Worm (Caenorhabditis elegans): ENCODE measurements around the gene tsp-11.
A peak's percentile ranks its signal among the peaks of the same experiment; 100 is the strongest.

tsp-11 gene

DNA sequence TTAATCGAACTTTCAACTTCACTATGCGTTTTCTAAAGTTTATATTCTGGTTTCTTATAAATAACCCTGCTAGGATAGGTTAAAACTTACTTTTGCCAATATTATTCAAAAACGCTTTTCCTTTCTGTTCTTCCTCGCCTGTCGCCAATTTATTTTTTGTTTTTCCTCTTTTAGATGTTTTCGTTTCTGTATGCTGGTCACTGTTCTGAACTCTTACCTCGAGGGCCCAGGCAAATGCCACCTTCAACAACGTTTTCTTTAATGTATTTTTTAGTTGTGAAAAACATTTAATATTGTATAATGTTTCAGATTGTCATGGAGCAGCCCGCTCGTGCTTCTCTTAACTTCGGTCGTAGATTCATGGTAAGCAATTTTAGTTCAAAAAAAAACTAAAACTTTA lies 19.2 kb downstream of the tsp-11 start, which contains the start of gene Y81B9A.3:
Gene Y81B9A.3 (plus strand): TSS at position 301 of the 400 bp plus-strand sequence.
- TF ChIP-seq nhr-120 (GFP tag; IDR thresholded peaks at IDR 0.05), result no peak
- TF ChIP-seq ccch-3 (GFP tag; optimal IDR thresholded peaks at IDR 0.05), result no peak
- no peak for TF ChIP-seq aptf-3 (GFP tag; IDR thresholded peaks at IDR 0.05)
- no peak for TF ChIP-seq F22D6.2 (tag; optimal IDR thresholded peaks at IDR 0.05)
- TF ChIP-seq Y79H2A.3 (GFP tag; conservative IDR thresholded peaks at IDR 0.05), result no peak

DNA sequence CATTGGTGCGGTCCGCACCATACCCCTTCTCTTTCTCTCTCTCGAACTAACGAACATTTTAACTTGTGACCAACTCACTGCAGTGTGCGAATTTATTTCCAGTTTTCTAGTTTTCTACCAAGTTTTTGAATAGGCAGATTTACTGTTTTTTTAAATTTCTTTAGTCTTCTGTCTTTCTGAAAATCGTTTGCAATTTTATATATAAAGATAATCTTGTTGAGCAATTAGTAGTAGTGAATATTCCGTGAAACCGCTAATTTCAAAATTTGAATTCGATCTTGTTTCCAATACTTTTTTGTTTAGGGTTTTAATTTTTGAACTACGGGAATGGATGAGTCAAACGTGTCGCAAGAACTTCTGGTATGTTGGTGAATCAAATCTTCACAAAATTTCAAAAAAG lies 20.9 kb downstream of the tsp-11 start, which contains the start of gene Y81B9A.2:
Gene Y81B9A.2 (plus strand): TSS at position 301 of the 400 bp plus-strand sequence.
- TF ChIP-seq F39B2.1 (GFP tag; IDR thresholded peaks at IDR 0.05) (no peak), ets-4 (GFP tag; optimal IDR thresholded peaks at IDR 0.05) (no peak), C06A6.2 (GFP tag; conservative IDR thresholded peaks at IDR 0.05) (no peak), hmg-20 (GFP tag; IDR thresholded peaks at IDR 0.05) (no peak), snpc-1.1 (tag; optimal IDR thresholded peaks at IDR 0.05; ENCODE audit: insufficient read depth) (no peak), him-1 (tag; optimal IDR thresholded peaks at IDR 0.05) (no peak), egrh-3 (GFP tag; IDR thresholded peaks at IDR 0.05) (no peak), bed-1 (GFP tag; IDR thresholded peaks at IDR 0.05) (no peak), hmg-1.2 (GFP tag; IDR thresholded peaks at IDR 0.05) (no peak), mxl-1 (tag; optimal IDR thresholded peaks at IDR 0.05) (no peak), ZK185.1 (tag; optimal IDR thresholded peaks at IDR 0.05; ENCODE audit: poor library complexity, severe bottlenecking) (no peak), hlh-12 (tag; optimal IDR thresholded peaks at IDR 0.05) (no peak), lin-26 (GFP tag; IDR thresholded peaks at IDR 0.05) (no peak), gei-17 (GFP tag; optimal IDR thresholded peaks at IDR 0.05) (no peak), ztf-6 (GFP tag; IDR thresholded peaks at IDR 0.05) (no peak)

- no peak for TF ChIP-seq ama-1 (optimal IDR thresholded peaks at IDR 0.05)
- TF ChIP-seq ama-1 (GFP tag; optimal IDR thresholded peaks at IDR 0.05), result peak in 1 of 2 experiments; percentile 23
- TF ChIP-seq D2030.7 (GFP tag; IDR thresholded peaks at IDR 0.05), result peak; percentile 86
- TF ChIP-seq tbp1 (GFP tag; optimal IDR thresholded peaks at IDR 0.05), result peak; percentile 28
- peak; percentile 61; the same call in 1 of the 2 replicates for TF ChIP-seq egrh-3 (GFP tag; IDR thresholded peaks at IDR 0.05)
- TF ChIP-seq sea-2 (GFP tag; IDR thresholded peaks at IDR 0.05), result no peak
- peak; percentile 22 for TF ChIP-seq rpc-1 (optimal IDR thresholded peaks at IDR 0.05)
- TF ChIP-seq rpc-1 (tag; optimal IDR thresholded peaks at IDR 0.05), result peak; percentile 56
- no peak for TF ChIP-seq F52B5.7 (tag; optimal IDR thresholded peaks at IDR 0.05)
- TF ChIP-seq hrde-1 (tag; optimal IDR thresholded peaks at IDR 0.05; ENCODE audit: borderline replicate concordance), result no peak
- TF ChIP-seq snpc-4 (GFP tag; optimal IDR thresholded peaks at IDR 0.05), result no peak
- no peak for TF ChIP-seq snpc-4 (tag; optimal IDR thresholded peaks at IDR 0.05)
- TF ChIP-seq him-1 (tag; optimal IDR thresholded peaks at IDR 0.05), result no peak
- TF ChIP-seq lin-26 (GFP tag; IDR thresholded peaks at IDR 0.05), result peak; percentile 70; the same call in 1 of the 2 replicates
- 0 out of 2 replicates have a peak, but pooled peaks have one; percentile 20 for TF ChIP-seq zfh-2 (GFP tag; conservative IDR thresholded peaks at IDR 0.05)
- 0 out of 2 replicates have a peak, but pooled peaks have one; percentile 29 for TF ChIP-seq rcor-1 (GFP tag; IDR thresholded peaks at IDR 0.05)
- 0 out of 2 replicates have a peak, but pooled peaks have one; percentile 12 for TF ChIP-seq attf-6 (GFP tag; IDR thresholded peaks at IDR 0.05)
- no peak for TF ChIP-seq ccch-3 (GFP tag; optimal IDR thresholded peaks at IDR 0.05)
Observed at ce11 chrX:9191795-9192494, 29.0 kb downstream of the tsp-11 start, which contains the start of gene Y81B9A.1. Gene Y81B9A.1, plus strand, starts transcription at chrX:9192444.

DNA sequence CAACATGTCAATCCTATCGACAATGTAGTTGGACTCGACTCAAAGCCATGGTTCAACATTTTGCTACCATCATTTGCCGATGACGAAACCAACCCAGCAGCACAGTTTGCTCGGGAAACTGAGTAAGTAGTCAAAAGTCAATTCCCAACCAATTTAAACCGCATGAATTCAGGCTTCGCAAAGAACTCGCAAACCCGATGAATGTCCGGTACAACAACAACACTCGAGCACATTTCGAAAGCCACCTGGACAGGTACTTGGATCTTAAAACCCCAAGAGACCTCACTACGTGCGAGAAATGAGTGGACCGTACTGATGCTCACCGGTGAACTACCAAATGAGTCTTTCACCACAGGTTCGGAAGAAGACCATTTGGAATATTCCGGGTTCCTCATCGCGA lies 31.1 kb downstream of the tsp-11 start:
- TF ChIP-seq cebp-1 (GFP tag; IDR thresholded peaks at IDR 0.05), result no peak
- no peak for TF ChIP-seq cebp-1 (tag; optimal IDR thresholded peaks at IDR 0.05)
- TF ChIP-seq F33H1.4 (GFP tag; IDR thresholded peaks at IDR 0.05), result no peak
- no peak for TF ChIP-seq ztf-22 (GFP tag; optimal IDR thresholded peaks at IDR 0.05)
- TF ChIP-seq fkh-3 (tag; optimal IDR thresholded peaks at IDR 0.05), result no peak
- TF ChIP-seq attf-6 (GFP tag; IDR thresholded peaks at IDR 0.05), result no peak
- TF ChIP-seq tbp1 (GFP tag; optimal IDR thresholded peaks at IDR 0.05), result no peak
- no peak for TF ChIP-seq ceh-40 (GFP tag; IDR thresholded peaks at IDR 0.05)
- no peak for TF ChIP-seq lin-26 (GFP tag; IDR thresholded peaks at IDR 0.05)
- no peak for TF ChIP-seq K12H6.12 (tag; optimal IDR thresholded peaks at IDR 0.05)
- no peak for TF ChIP-seq ztf-25 (GFP tag; IDR thresholded peaks at IDR 0.05)
- TF ChIP-seq rcor-1 (GFP tag; IDR thresholded peaks at IDR 0.05), result no peak
- TF ChIP-seq mel-28 (tag; optimal IDR thresholded peaks at IDR 0.05; ENCODE audit: borderline replicate concordance), result no peak
- no peak for TF ChIP-seq tbx-9 (tag; optimal IDR thresholded peaks at IDR 0.05; ENCODE audit: borderline replicate concordance)
- TF ChIP-seq B0019.2 (GFP tag; conservative IDR thresholded peaks at IDR 0.05), result no peak

All from whole organism, young adult.